Worm (Caenorhabditis elegans) whole organism, L2 larva: ENCODE results near the gene F59A1.12.

Experiments
- C34F6.9 ChIP-seq: fragments of 150-350 bp; optimal IDR thresholded peaks from 2 replicates; lab custom pipeline; 2014; ENCODE audit warnings: missing biosample characterization, missing genetic modification characterization
- F13H6.1 ChIP-seq: sonication (generic microtip); optimal IDR thresholded peaks from 2 replicates; lab custom pipeline; 2016; ENCODE audit warnings: missing genetic modification characterization, missing compliant biosample characterization
- R02D3.7 ChIP-seq: fragments of 150-350 bp; optimal IDR thresholded peaks from 2 replicates; lab custom pipeline; 2014; ENCODE audit warnings: missing biosample characterization, missing genetic modification characterization
- alr-1 ChIP-seq: fragments of 150-350 bp; optimal IDR thresholded peaks from 2 replicates; lab custom pipeline; 2014; ENCODE audit warnings: missing biosample characterization, missing genetic modification characterization
- aly-2 ChIP-seq: fragments of 150-350 bp; optimal IDR thresholded peaks from 2 replicates; lab custom pipeline; 2014; ENCODE audit warnings: missing biosample characterization, missing genetic modification characterization
- ama-1 ChIP-seq: fragments of 150-350 bp; optimal IDR thresholded peaks from 2 replicates; lab custom pipeline; 2018; ENCODE audit warnings: inconsistent platforms
- blmp-1 ChIP-seq: sonication (generic microtip); optimal IDR thresholded peaks from 2 replicates; lab custom pipeline; 2017; ENCODE audit warnings: missing genetic modification characterization, mild to moderate bottlenecking, missing compliant biosample characterization, antibody characterized with exemption, moderate library complexity; ENCODE audit not compliant: insufficient read depth
- ceh-82 ChIP-seq: fragments of 150-350 bp; optimal IDR thresholded peaks from 2 replicates; lab custom pipeline; 2014; ENCODE audit warnings: missing biosample characterization, missing genetic modification characterization
- dmd-4 ChIP-seq: sonication (generic microtip); optimal IDR thresholded peaks from 2 replicates; lab custom pipeline; 2017; ENCODE audit warnings: missing biosample characterization, missing genetic modification characterization
- elt-3 ChIP-seq: sonication (generic microtip); optimal IDR thresholded peaks from 2 replicates; lab custom pipeline; 2017; ENCODE audit warnings: missing biosample characterization, missing genetic modification characterization
- fos-1 ChIP-seq: fragments of 150-350 bp; optimal IDR thresholded peaks from 2 replicates; lab custom pipeline; 2014; ENCODE audit warnings: missing biosample characterization, missing genetic modification characterization
- lin-13 ChIP-seq: fragments of 150-350 bp; optimal IDR thresholded peaks from 2 replicates; lab custom pipeline; 2014; ENCODE audit warnings: missing biosample characterization, missing genetic modification reagents, missing genetic modification characterization
- lin-39 ChIP-seq: fragments of 150-350 bp; optimal IDR thresholded peaks from 2 replicates; lab custom pipeline; 2014; ENCODE audit warnings: missing biosample characterization, missing genetic modification reagents, missing genetic modification characterization
- mab-5 ChIP-seq: fragments of 150-350 bp; optimal IDR thresholded peaks from 2 replicates; lab custom pipeline; 2014; ENCODE audit warnings: missing biosample characterization, missing genetic modification characterization
- mdl-1 ChIP-seq, 2 experiments: fragments of 150-350 bp in 1 of 2; sonication (generic microtip) in 1 of 2; optimal IDR thresholded peaks; 2 replicates each; lab custom pipeline; 2017; ENCODE audit warnings: missing biosample characterization in 2 of 2, missing genetic modification characterization in 2 of 2
- nhr-10 ChIP-seq: sonication (generic microtip); optimal IDR thresholded peaks from 2 replicates; lab custom pipeline; 2017; ENCODE audit warnings: missing biosample characterization, missing genetic modification characterization
- nhr-11 ChIP-seq: fragments of 150-350 bp; optimal IDR thresholded peaks from 2 replicates; lab custom pipeline; 2014; ENCODE audit warnings: missing biosample characterization, missing genetic modification characterization
- nhr-12 ChIP-seq: fragments of 150-350 bp; optimal IDR thresholded peaks from 2 replicates; lab custom pipeline; 2014; ENCODE audit warnings: missing biosample characterization, missing genetic modification characterization
- nhr-21 ChIP-seq: fragments of 150-350 bp; optimal IDR thresholded peaks from 2 replicates; lab custom pipeline; 2014; ENCODE audit warnings: missing biosample characterization, missing genetic modification characterization
- nhr-23 ChIP-seq: fragments of 150-350 bp; optimal IDR thresholded peaks from 2 replicates; lab custom pipeline; 2014; ENCODE audit warnings: missing biosample characterization, missing genetic modification reagents, missing genetic modification characterization
- nhr-237 ChIP-seq: fragments of 150-350 bp; optimal IDR thresholded peaks from 2 replicates; lab custom pipeline; 2014; ENCODE audit warnings: missing biosample characterization, missing genetic modification characterization
- nhr-25 ChIP-seq: fragments of 150-350 bp; sonication (generic microtip); optimal IDR thresholded peaks from 3 replicates; lab custom pipeline; 2014; ENCODE audit warnings: missing biosample characterization, missing genetic modification characterization
- nhr-77 ChIP-seq: fragments of 150-350 bp; optimal IDR thresholded peaks from 2 replicates; lab custom pipeline; 2014; ENCODE audit warnings: missing biosample characterization, missing genetic modification characterization
- peb-1 ChIP-seq: fragments of 150-350 bp; optimal IDR thresholded peaks from 2 replicates; lab custom pipeline; 2014; ENCODE audit warnings: missing biosample characterization, missing genetic modification characterization
- sem-4 ChIP-seq: fragments of 150-350 bp; optimal IDR thresholded peaks from 2 replicates; lab custom pipeline; 2014; ENCODE audit warnings: missing biosample characterization, missing genetic modification reagents, missing genetic modification characterization
- sma-3 ChIP-seq: sonication (generic microtip); optimal IDR thresholded peaks from 2 replicates; lab custom pipeline; 2016; ENCODE audit warnings: missing genetic modification reagents, missing genetic modification characterization, missing compliant biosample characterization
- snpc-4 ChIP-seq: fragments of 150-350 bp; optimal IDR thresholded peaks from 2 replicates; lab custom pipeline; 2014; ENCODE audit warnings: missing biosample characterization, missing genetic modification characterization
- unc-39 ChIP-seq: fragments of 150-350 bp; optimal IDR thresholded peaks from 2 replicates; lab custom pipeline; 2014; ENCODE audit warnings: missing biosample characterization, missing genetic modification characterization
- unc-55 ChIP-seq: fragments of 150-350 bp; sonication (generic microtip); optimal IDR thresholded peaks from 3 replicates; lab custom pipeline; 2014; ENCODE audit warnings: missing biosample characterization, missing genetic modification reagents, missing genetic modification characterization
- unc-62 ChIP-seq: fragments of 150-350 bp; optimal IDR thresholded peaks from 2 replicates; lab custom pipeline; 2014; ENCODE audit warnings: missing biosample characterization, missing genetic modification reagents, missing genetic modification characterization
- zag-1 ChIP-seq: fragments of 150-350 bp; optimal IDR thresholded peaks from 2 replicates; lab custom pipeline; 2014; ENCODE audit warnings: missing biosample characterization, missing genetic modification characterization
- ztf-1 ChIP-seq: fragments of 200-800 bp; sonication (Bioruptor generic); conservative IDR thresholded peaks from 2 replicates; pipeline ENCODE4 v1.3.6; 2022; ENCODE audit warnings: missing genetic modification characterization, missing compliant biosample characterization
- ztf-11 ChIP-seq: sonication (generic microtip); optimal IDR thresholded peaks from 2 replicates; lab custom pipeline; 2017; ENCODE audit warnings: missing biosample characterization, missing genetic modification characterization

F59A1.12 gene

DNA sequence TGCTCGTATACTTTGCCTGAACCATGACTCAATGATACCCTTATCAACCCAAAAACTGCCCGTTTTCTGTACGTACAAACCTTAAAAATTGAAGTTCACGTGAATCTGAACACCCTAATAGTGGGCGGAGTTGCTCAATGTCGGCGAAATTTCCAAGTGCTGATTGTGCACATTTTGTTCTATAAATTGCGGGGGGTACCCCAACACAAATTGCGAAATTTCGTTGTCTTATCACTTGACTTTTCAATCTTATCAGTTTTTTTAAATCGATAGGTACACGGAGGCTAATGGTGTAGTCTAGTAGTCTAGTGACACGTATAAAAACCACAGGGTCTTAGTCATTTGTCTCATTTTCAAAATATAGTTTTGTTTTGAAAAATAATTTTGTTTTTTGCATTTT lies 8.3 kb downstream of the F59A1.12 start, which contains the start of gene fbxa-108 (continued):
- no peak for TF ChIP-seq nhr-237
- no peak for TF ChIP-seq sem-4 (tag; lab: Kevin White, UChicago)
- no peak for TF ChIP-seq elt-3 (tag; lab: Kevin White, UChicago)
- no peak for TF ChIP-seq blmp-1 (tag; lab: Kevin White, UChicago)
- peak; percentile 48 for TF ChIP-seq F13H6.1 (tag; lab: Kevin White, UChicago)
- TF ChIP-seq nhr-77 (tag; lab: Kevin White, UChicago) = no peak
- no peak for TF ChIP-seq unc-55
- no peak for TF ChIP-seq ama-1 (lab: Kevin White, UChicago)
- TF ChIP-seq lin-13 (GFP tag; lab: Kevin White, UChicago) = no peak
- TF ChIP-seq zag-1 (tag; lab: Kevin White, UChicago) = no peak
- no peak for TF ChIP-seq lin-39
- peak; percentile 43 for TF ChIP-seq sma-3 (GFP tag; lab: Kevin White, UChicago)

- TF ChIP-seq nhr-12 (tag; lab: Kevin White, UChicago) = no peak
- TF ChIP-seq F13H6.1 (tag; lab: Kevin White, UChicago) = no peak
- no peak for TF ChIP-seq ceh-82
- TF ChIP-seq nhr-77 (tag; lab: Kevin White, UChicago) = no peak
- no peak for TF ChIP-seq blmp-1 (tag; lab: Kevin White, UChicago)
- no peak for TF ChIP-seq ztf-11 (tag; lab: Kevin White, UChicago)
- TF ChIP-seq ztf-1 (GFP tag; lab: Robert Waterston, UW) = no peak
- TF ChIP-seq nhr-11 = no peak
- TF ChIP-seq elt-3 (tag; lab: Kevin White, UChicago) = no peak
Measured at ce11 chrV:17658824-17659223, 8.8 kb downstream of the F59A1.12 start.

DNA sequence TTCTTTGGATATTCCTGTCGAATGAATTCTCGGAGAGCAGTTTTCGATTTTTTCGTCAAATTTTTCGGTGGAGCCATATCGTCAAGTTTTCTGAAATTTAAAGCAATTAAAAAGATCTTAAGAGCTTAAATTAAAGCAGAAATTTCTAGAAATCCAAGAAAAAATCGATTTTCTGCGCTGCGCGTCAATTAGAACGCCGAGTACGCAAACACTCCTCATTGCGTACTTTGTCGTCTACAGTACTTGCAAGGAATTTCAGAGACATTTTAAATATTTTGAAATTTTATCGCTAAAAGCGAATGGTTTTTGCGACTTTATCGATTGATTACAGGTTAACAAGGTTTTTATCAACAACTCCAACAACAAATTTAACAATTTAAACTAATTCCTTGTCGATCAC lies 12.4 kb downstream of the F59A1.12 start:
- no peak for TF ChIP-seq snpc-4
- TF ChIP-seq elt-3 (tag; lab: Kevin White, UChicago) = no peak
- no peak for TF ChIP-seq fos-1 (tag; lab: Kevin White, UChicago)
- no peak for TF ChIP-seq nhr-21 (tag; lab: Kevin White, UChicago)
- TF ChIP-seq mab-5 (tag; lab: Kevin White, UChicago) = no peak
- no peak for TF ChIP-seq alr-1 (tag; lab: Kevin White, UChicago)
- TF ChIP-seq aly-2 (tag; lab: Kevin White, UChicago) = no peak

DNA sequence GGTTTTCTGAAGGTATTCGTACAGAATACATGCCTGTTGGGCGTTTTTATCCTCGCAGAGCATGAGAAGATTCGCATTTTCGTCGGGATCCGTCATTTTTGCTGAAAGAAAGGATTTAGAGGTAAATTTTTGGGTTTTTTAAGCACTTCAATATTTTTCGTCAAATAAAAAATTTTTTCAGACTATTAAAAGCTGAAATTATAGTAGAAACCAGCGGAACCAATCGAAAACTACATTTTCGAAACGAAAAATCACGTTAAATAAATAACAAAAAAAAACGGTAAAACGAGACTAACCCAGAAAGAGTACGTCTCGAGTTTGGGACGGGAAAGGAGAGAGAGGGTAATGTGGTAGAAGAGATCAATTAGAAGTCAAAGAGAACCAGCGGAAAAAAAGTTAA lies 17.1 kb downstream of the F59A1.12 start, which contains the start of gene fbxa-192:
Gene fbxa-192 (minus strand): TSS at position 101 of the 400 bp plus-strand sequence.
- no peak for TF ChIP-seq nhr-77 (tag; lab: Kevin White, UChicago)
- TF ChIP-seq nhr-23 (tag; lab: Kevin White, UChicago) = no peak

- no peak for TF ChIP-seq blmp-1 (tag; lab: Kevin White, UChicago)
- no peak for TF ChIP-seq C34F6.9 (tag; lab: Kevin White, UChicago)
- TF ChIP-seq R02D3.7 = no peak
- no peak for TF ChIP-seq sma-3 (GFP tag; lab: Kevin White, UChicago)
- TF ChIP-seq ztf-1 (GFP tag; lab: Robert Waterston, UW) = no peak
- TF ChIP-seq fos-1 (tag; lab: Kevin White, UChicago) = no peak
- TF ChIP-seq zag-1 (tag; lab: Kevin White, UChicago) = no peak
- no peak for TF ChIP-seq aly-2 (tag; lab: Kevin White, UChicago)
- TF ChIP-seq mdl-1 (tag; optimal IDR thresholded peaks at IDR 0.05; lab: Kevin White, UChicago) = no peak
- no peak for TF ChIP-seq unc-62
- TF ChIP-seq elt-3 (tag; lab: Kevin White, UChicago) = no peak
Measured at ce11 chrV:17628566-17628965, 39.0 kb downstream of the F59A1.12 start, which contains the start of gene F57G4.10. Gene F57G4.10, plus strand, starts transcription at chrV:17628866.

DNA sequence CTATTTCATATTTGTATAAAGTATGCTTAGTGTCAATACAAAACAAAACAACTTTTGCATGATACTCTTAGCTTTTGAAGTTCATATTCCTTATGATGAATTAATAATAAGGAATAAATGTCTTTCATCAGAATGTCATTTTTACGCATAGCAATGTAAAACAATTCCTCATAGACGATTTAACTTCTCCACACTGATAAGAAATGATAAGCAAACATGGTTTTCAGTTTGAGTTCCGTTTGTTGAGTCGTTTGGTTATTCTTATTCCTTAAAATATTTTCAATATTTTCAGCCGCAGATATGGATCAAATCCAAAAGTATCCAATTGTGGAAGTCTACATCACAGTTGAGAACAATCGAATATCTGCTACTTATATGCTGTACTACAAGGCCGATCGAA lies 42.7 kb downstream of the F59A1.12 start, which contains the start of gene F57G4.11:
Gene F57G4.11 (plus strand): TSS at position 301 of the 400 bp plus-strand sequence.
- TF ChIP-seq nhr-10 (no peak), ztf-1 (GFP tag; lab: Robert Waterston, UW) (no peak), nhr-12 (tag; lab: Kevin White, UChicago) (no peak), dmd-4 (tag; lab: Kevin White, UChicago) (no peak), unc-39 (no peak), peb-1 (no peak), snpc-4 (no peak), nhr-25 (no peak)
